Worm (Caenorhabditis elegans) whole organism, L4/young adult: ENCODE data around the gene metl-9.

Experiments used
- W03F9.2 ChIP-seq: fragments of 150-350 bp; optimal IDR thresholded peaks from 2 replicates; lab custom pipeline; 2014; ENCODE audit warnings: missing biosample characterization, missing genetic modification characterization
- dao-5 ChIP-seq: sonication (generic microtip); optimal IDR thresholded peaks from 2 replicates; lab custom pipeline; 2016; ENCODE audit warnings: missing genotype, missing genetic modification characterization, moderate library complexity, missing compliant biosample characterization
- him-1 ChIP-seq: sonication (generic microtip); optimal IDR thresholded peaks from 2 replicates; lab custom pipeline; 2016; ENCODE audit warnings: missing genotype, missing genetic modification reagents, missing genetic modification characterization, missing compliant biosample characterization

Gene metl-9

ce11 chrX:5202399-5202798 lies 23.4 kb upstream of the metl-9 start:
- TF ChIP-seq dao-5 (tag; lab: Kevin White, UChicago) (no peak), W03F9.2 (tag; lab: Kevin White, UChicago) (no peak), him-1 (no peak)

- TF ChIP-seq him-1 (no peak), W03F9.2 (tag; lab: Kevin White, UChicago) (no peak), dao-5 (tag; lab: Kevin White, UChicago) (no peak)
Measured at ce11 chrX:5201860-5202259, 22.9 kb upstream of the metl-9 start.

ce11 chrX:5199825-5200373 lies 20.9 kb upstream of the metl-9 start:
- TF ChIP-seq dao-5 (tag; lab: Kevin White, UChicago) (no peak), him-1 (no peak), W03F9.2 (tag; lab: Kevin White, UChicago) (no peak)

ce11 chrX:5199245-5199644 lies 20.3 kb upstream of the metl-9 start:
- TF ChIP-seq W03F9.2 (tag; lab: Kevin White, UChicago) (no peak), him-1 (no peak), dao-5 (tag; lab: Kevin White, UChicago) (no peak)

- no peak for TF ChIP-seq dao-5 (tag; lab: Kevin White, UChicago)
- TF ChIP-seq him-1, result no peak
- no peak for TF ChIP-seq W03F9.2 (tag; lab: Kevin White, UChicago)
Measured at ce11 chrX:5197440-5197839, 18.5 kb upstream of the metl-9 start.

ce11 chrX:5195462-5196160 lies 16.7 kb upstream of the metl-9 start, which contains the start of gene pqn-62:
Gene pqn-62, plus strand, starts transcription at chrX:5196110.
- TF ChIP-seq him-1 (no peak), dao-5 (tag; lab: Kevin White, UChicago) (no peak), W03F9.2 (tag; lab: Kevin White, UChicago) (no peak)

ce11 chrX:5193402-5193801 lies 14.5 kb upstream of the metl-9 start:
- TF ChIP-seq dao-5 (tag; lab: Kevin White, UChicago) (no peak), him-1 (no peak), W03F9.2 (tag; lab: Kevin White, UChicago) (no peak)

- TF ChIP-seq W03F9.2 (tag; lab: Kevin White, UChicago) (no peak), him-1 (no peak), dao-5 (tag; lab: Kevin White, UChicago) (no peak)
Measured at ce11 chrX:5190061-5190460, 11.1 kb upstream of the metl-9 start.

- TF ChIP-seq dao-5 (tag; lab: Kevin White, UChicago) (no peak), him-1 (no peak), W03F9.2 (tag; lab: Kevin White, UChicago) (no peak)
Measured at ce11 chrX:5188977-5189376, 10.0 kb upstream of the metl-9 start, which contains the start of gene zig-6. Gene zig-6, minus strand, starts transcription at chrX:5189077.

- TF ChIP-seq W03F9.2 (tag; lab: Kevin White, UChicago) (no peak), dao-5 (tag; lab: Kevin White, UChicago) (no peak), him-1 (no peak)
Measured at ce11 chrX:5183931-5184330, 5.0 kb upstream of the metl-9 start, which contains the start of gene T03G11.9. Gene T03G11.9, plus strand, starts transcription at chrX:5184231.

- TF ChIP-seq dao-5 (tag; lab: Kevin White, UChicago), result no peak
- no peak for TF ChIP-seq him-1
- TF ChIP-seq W03F9.2 (tag; lab: Kevin White, UChicago), result no peak
Measured at ce11 chrX:5179874-5180273, 924 bp upstream of the metl-9 start, which contains the start of gene sru-48. Gene sru-48, plus strand, starts transcription at chrX:5180174.

ce11 chrX:5174256-5174655 lies 4.7 kb downstream of the metl-9 start, which contains the start of gene zchc-1A:
Gene zchc-1A, plus strand, starts transcription at chrX:5174369.
- TF ChIP-seq W03F9.2 (tag; lab: Kevin White, UChicago) (no peak), dao-5 (tag; lab: Kevin White, UChicago) (no peak), him-1 (no peak)

- TF ChIP-seq dao-5 (tag; lab: Kevin White, UChicago) (no peak), him-1 (no peak), W03F9.2 (tag; lab: Kevin White, UChicago) (no peak)
Measured at ce11 chrX:5171085-5171484, 7.9 kb downstream of the metl-9 start, which contains the start of gene T03G11.10. Gene T03G11.10, minus strand, starts transcription at chrX:5171185.

- TF ChIP-seq dao-5 (tag; lab: Kevin White, UChicago) (no peak), W03F9.2 (tag; lab: Kevin White, UChicago) (no peak), him-1 (no peak)
Measured at ce11 chrX:5168770-5169169, 10.2 kb downstream of the metl-9 start.
